Worm (Caenorhabditis elegans) whole organism, midembryonic: Measurements from ENCODE around the gene K01G12.22.

Experiments used
- T22C8.4 ChIP-seq: fragments of 200-800 bp; sonication (Bioruptor generic); IDR thresholded peaks from 2 replicates; pipeline ENCODE4 v1.3.6; 2022; ENCODE audit warnings: missing genetic modification characterization, missing compliant biosample characterization
- cog-1 ChIP-seq: sonication (generic microtip); optimal IDR thresholded peaks from 2 replicates; lab custom pipeline; 2016; ENCODE audit warnings: missing genetic modification characterization, missing compliant biosample characterization
- flt-1 ChIP-seq: fragments of 200-800 bp; sonication (Bioruptor generic); IDR thresholded peaks from 2 replicates; pipeline ENCODE4 v1.3.6; 2022; ENCODE audit warnings: missing genetic modification characterization, missing compliant biosample characterization
- klf-2 ChIP-seq: fragments of 200-800 bp; sonication (Bioruptor generic); conservative IDR thresholded peaks from 2 replicates; pipeline ENCODE4 v1.3.6; 2022; ENCODE audit warnings: missing genetic modification reagents, missing genetic modification characterization, missing compliant biosample characterization
- med-1 ChIP-seq: sonication (generic microtip); optimal IDR thresholded peaks from 2 replicates; lab custom pipeline; 2017; ENCODE audit warnings: missing genetic modification characterization, mild to moderate bottlenecking, missing compliant biosample characterization, antibody characterized with exemption, missing genetic modification reagents; ENCODE audit not compliant: insufficient read depth
- ref-1 ChIP-seq: fragments of 200-800 bp; sonication (Bioruptor generic); conservative IDR thresholded peaks from 2 replicates; pipeline ENCODE4 v1.3.6; 2022; ENCODE audit warnings: missing genetic modification reagents, missing genetic modification characterization, missing compliant biosample characterization
- tab-1 ChIP-seq: fragments of 200-800 bp; sonication (Bioruptor generic); IDR thresholded peaks from 2 replicates; pipeline ENCODE4 v1.3.6; 2022; ENCODE audit warnings: missing genetic modification characterization, missing compliant biosample characterization
- ztf-23 ChIP-seq: fragments of 200-800 bp; sonication (Bioruptor generic); IDR thresholded peaks from 2 replicates; pipeline ENCODE4 v1.3.6; 2022; ENCODE audit warnings: missing genetic modification reagents, missing genetic modification characterization, missing compliant biosample characterization
- ztf-29 ChIP-seq: fragments of 200-800 bp; sonication (Bioruptor generic); IDR thresholded peaks from 2 replicates; pipeline ENCODE4 v1.3.6; 2022; ENCODE audit warnings: missing genetic modification reagents, missing genetic modification characterization, missing compliant biosample characterization

K01G12.22 gene

DNA sequence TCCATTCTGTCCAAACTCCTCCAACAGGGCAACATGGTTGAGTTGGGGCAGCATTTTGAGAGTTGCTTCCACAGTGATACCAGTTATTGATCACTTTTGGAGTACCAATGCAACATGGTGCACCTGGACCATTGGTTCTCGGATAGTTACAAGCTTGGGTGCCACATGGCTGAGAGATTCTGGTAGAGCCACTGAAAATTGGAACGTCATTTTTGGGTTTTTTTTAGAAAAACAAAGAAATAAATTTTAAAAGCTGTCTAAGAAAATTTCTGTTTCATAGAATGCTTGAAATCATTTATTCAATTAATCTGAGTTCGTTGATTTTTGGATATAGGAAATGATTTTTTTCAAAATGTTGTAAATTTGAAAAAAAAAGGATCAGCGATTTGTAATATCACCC lies 35.1 kb downstream of the K01G12.22 start:
- no peak for TF ChIP-seq ztf-23 (GFP tag; lab: Robert Waterston, UW)
- no peak for TF ChIP-seq med-1 (GFP tag; lab: Kevin White, UChicago)

- TF ChIP-seq tab-1 (GFP tag; lab: Robert Waterston, UW), result no peak
- TF ChIP-seq flt-1 (GFP tag; lab: Robert Waterston, UW), result no peak
- no peak for TF ChIP-seq T22C8.4 (GFP tag; lab: Robert Waterston, UW)
- no peak for TF ChIP-seq med-1 (GFP tag; lab: Kevin White, UChicago)
- no peak for TF ChIP-seq ref-1 (GFP tag; lab: Robert Waterston, UW)
- no peak for TF ChIP-seq ztf-23 (GFP tag; lab: Robert Waterston, UW)
- TF ChIP-seq ztf-29, result no peak
- TF ChIP-seq klf-2 (GFP tag; lab: Robert Waterston, UW), result no peak
- TF ChIP-seq cog-1 (tag; lab: Kevin White, UChicago), result no peak
These were observed 36.0 kb downstream of the K01G12.22 start, which contains the start of gene F02H6.7 for ce11 chrIV:14228069-14228468. TSS of gene F02H6.7 (minus strand) at chrIV:14228169.

DNA sequence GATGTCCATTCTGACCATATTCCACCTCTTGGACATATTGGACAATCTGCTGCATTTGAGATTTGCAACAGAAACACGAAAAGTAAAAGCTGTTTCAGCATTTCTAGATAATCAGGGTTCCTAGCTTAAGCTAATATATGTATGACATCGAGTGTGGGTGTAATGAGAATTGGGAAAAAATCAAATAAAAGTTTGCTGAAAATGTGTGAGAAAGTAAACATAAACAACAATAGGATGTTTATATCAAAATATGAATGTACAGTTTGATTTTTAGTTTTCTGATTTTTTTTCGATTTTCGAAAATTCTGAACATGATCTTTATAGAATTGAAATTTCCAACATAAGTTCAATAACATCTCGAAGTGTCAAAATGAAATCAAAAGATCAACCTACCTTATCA lies 38.8 kb downstream of the K01G12.22 start, which contains the start of gene F02H6.6:
TSS of gene F02H6.6 (minus strand) at position 101 of the 400 bp plus-strand sequence.
- TF ChIP-seq flt-1 (GFP tag; lab: Robert Waterston, UW), result no peak

ce11 chrIV:14238976-14239375 lies 47.0 kb downstream of the K01G12.22 start, which contains the start of gene Y64G10A.1:
TSS of gene Y64G10A.1 (minus strand) at chrIV:14239076.
- no peak for TF ChIP-seq cog-1 (tag; lab: Kevin White, UChicago)

DNA sequence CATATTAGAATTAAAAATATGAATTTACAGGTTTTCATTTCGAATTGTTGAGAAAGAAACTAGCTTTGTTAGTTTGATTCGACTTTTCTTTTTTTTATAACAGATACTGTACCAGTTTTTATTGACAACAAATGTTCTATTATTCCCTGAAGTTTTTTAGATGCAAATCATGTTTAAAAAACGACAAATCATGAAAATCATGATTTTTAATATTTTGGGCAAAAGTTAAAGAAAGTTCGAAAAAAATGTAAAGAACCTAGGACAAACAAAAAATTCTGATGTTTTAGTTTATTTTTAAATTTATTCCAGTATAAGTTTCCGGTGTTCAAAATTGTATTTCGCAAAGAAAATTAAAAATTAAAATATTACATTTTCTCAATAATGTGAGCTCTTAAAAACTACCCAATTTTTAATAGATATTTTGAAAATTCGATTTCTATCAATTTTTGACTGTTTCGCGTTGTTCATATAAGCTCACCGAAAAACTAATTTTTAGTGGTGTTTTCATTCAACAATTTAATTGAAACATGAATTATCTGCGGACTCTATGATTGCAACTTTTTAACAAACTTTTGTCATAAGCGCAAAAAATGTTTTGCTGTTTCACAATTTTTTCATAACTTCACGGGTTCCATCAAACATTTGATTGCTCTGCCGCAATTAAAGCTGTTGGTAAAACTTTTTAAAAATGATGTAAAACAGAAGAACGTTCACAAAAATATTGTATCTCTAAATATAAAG lies 49.5 kb downstream of the K01G12.22 start, which contains the start of gene Y64G10A.10:
TSS of gene Y64G10A.10 (minus strand) at position 51 of the 741 bp plus-strand sequence.
- TF ChIP-seq ztf-23 (GFP tag; lab: Robert Waterston, UW) (no peak), ref-1 (GFP tag; lab: Robert Waterston, UW) (no peak), T22C8.4 (GFP tag; lab: Robert Waterston, UW) (no peak), tab-1 (GFP tag; lab: Robert Waterston, UW) (no peak), cog-1 (tag; lab: Kevin White, UChicago) (no peak), ztf-29 (no peak), klf-2 (GFP tag; lab: Robert Waterston, UW) (no peak), flt-1 (GFP tag; lab: Robert Waterston, UW) (no peak), med-1 (GFP tag; lab: Kevin White, UChicago) (no peak)
